Worm (Caenorhabditis elegans): ENCODE data around the gene cpd-2.

cpd-2 gene

ce11 chrX:16024558-16024957 is 25.1 kb upstream of the cpd-2 start:
- TF ChIP-seq attf-6 (GFP tag; IDR thresholded peaks at IDR 0.05) (no peak), let-607 (tag; optimal IDR thresholded peaks at IDR 0.05) (peak in 1 of 2 experiments; percentile 61), ets-4 (GFP tag; optimal IDR thresholded peaks at IDR 0.05) (peak; percentile 6), lin-54 (GFP tag; optimal IDR thresholded peaks at IDR 0.05) (peak; percentile 10), die-1 (tag; optimal IDR thresholded peaks at IDR 0.05) (no peak), F22D6.2 (tag; optimal IDR thresholded peaks at IDR 0.05) (no peak), lin-26 (GFP tag; IDR thresholded peaks at IDR 0.05) (no peak), cebp-1 (GFP tag; IDR thresholded peaks at IDR 0.05) (0 out of 2 replicates have a peak, but pooled peaks have one; percentile 28), cebp-1 (tag; optimal IDR thresholded peaks at IDR 0.05) (peak; percentile 79), snpc-1.3 (tag; optimal IDR thresholded peaks at IDR 0.05; ENCODE audit: insufficient read depth) (no peak), snpc-4 (GFP tag; optimal IDR thresholded peaks at IDR 0.05) (peak; percentile 62), snpc-4 (tag; optimal IDR thresholded peaks at IDR 0.05) (peak; percentile 67 to 91 (median 82)), Y53F4B.3 (GFP tag; IDR thresholded peaks at IDR 0.05) (no peak), hmg-1.2 (GFP tag; IDR thresholded peaks at IDR 0.05) (peak; percentile 76; the same call in 1 of the 2 replicates), ekl-4 (GFP tag; IDR thresholded peaks at IDR 0.05) (0 out of 2 replicates have a peak, but pooled peaks have one; percentile 46), tlf-1 (GFP tag; optimal IDR thresholded peaks at IDR 0.05) (peak; percentile 2), T26A5.8 (tag; optimal IDR thresholded peaks at IDR 0.05) (no peak), dox-1 (GFP tag; IDR thresholded peaks at IDR 0.05) (peak; percentile 83; the same call in 1 of the 2 replicates), attf-5 (GFP tag; optimal IDR thresholded peaks at IDR 0.05) (peak; percentile 66), rcor-1 (GFP tag; IDR thresholded peaks at IDR 0.05) (0 out of 2 replicates have a peak, but pooled peaks have one; percentile 11), K12H6.12 (tag; optimal IDR thresholded peaks at IDR 0.05) (peak; percentile 70), lsl-1 (GFP tag; optimal IDR thresholded peaks at IDR 0.05) (no peak), ztf-26 (tag; optimal IDR thresholded peaks at IDR 0.05) (no peak), ztf-18 (tag; optimal IDR thresholded peaks at IDR 0.05) (peak; percentile 37), ztf-22 (GFP tag; optimal IDR thresholded peaks at IDR 0.05) (peak; percentile 70), Y53G8AR.9 (GFP tag; conservative IDR thresholded peaks at IDR 0.05) (peak; percentile 65; the same call in 1 of the 2 replicates), attf-3 (GFP tag; conservative IDR thresholded peaks at IDR 0.05) (no peak), nfyb-1 (GFP tag; IDR thresholded peaks at IDR 0.05) (peak; percentile 82), repo-1 (tag; optimal IDR thresholded peaks at IDR 0.05) (peak; percentile 49), rpc-1 (optimal IDR thresholded peaks at IDR 0.05) (no peak), rpc-1 (tag; optimal IDR thresholded peaks at IDR 0.05) (no peak), gei-17 (GFP tag; optimal IDR thresholded peaks at IDR 0.05) (peak; percentile 50), madf-10 (tag; optimal IDR thresholded peaks at IDR 0.05) (peak; percentile 99), somi-1 (GFP tag; optimal IDR thresholded peaks at IDR 0.05) (peak; percentile 39), egrh-3 (GFP tag; IDR thresholded peaks at IDR 0.05) (peak; percentile 57; the same call in 1 of the 2 replicates), atf-7 (tag; optimal IDR thresholded peaks at IDR 0.05) (peak; percentile 85), ceh-27 (GFP tag; optimal IDR thresholded peaks at IDR 0.05) (peak; percentile 59), B0019.2 (GFP tag; conservative IDR thresholded peaks at IDR 0.05) (no peak), akir-1 (GFP tag; optimal IDR thresholded peaks at IDR 0.05) (peak; percentile 58), Y56A3A.18 (GFP tag; IDR thresholded peaks at IDR 0.05) (peak; percentile 72; the same call in 1 of the 2 replicates), F57A8.1 (GFP tag; optimal IDR thresholded peaks at IDR 0.05) (peak; percentile 32), zim-3 (tag; optimal IDR thresholded peaks at IDR 0.05) (no peak), lin-40 (tag; optimal IDR thresholded peaks at IDR 0.05) (peak; percentile 67), chd-7 (tag; optimal IDR thresholded peaks at IDR 0.05) (peak; percentile 75), nhr-80 (tag; optimal IDR thresholded peaks at IDR 0.05) (peak; percentile 85), ceh-40 (GFP tag; IDR thresholded peaks at IDR 0.05) (no peak), zfh-2 (GFP tag; conservative IDR thresholded peaks at IDR 0.05) (peak; percentile 98), mcd-1 (GFP tag; IDR thresholded peaks at IDR 0.05) (peak; percentile 59), K11D2.4 (GFP tag; IDR thresholded peaks at IDR 0.05) (peak; percentile 56; the same call in 1 of the 2 replicates)
